Worm (Caenorhabditis elegans) whole organism, L4/young adult: ENCODE measurements around the gene let-721.

Source experiments
- W03F9.2 ChIP-seq: fragments of 150-350 bp; optimal IDR thresholded peaks from 2 replicates; lab custom pipeline; 2014; ENCODE audit warnings: missing biosample characterization, missing genetic modification characterization
- dao-5 ChIP-seq: sonication (generic microtip); optimal IDR thresholded peaks from 2 replicates; lab custom pipeline; 2016; ENCODE audit warnings: missing genotype, missing genetic modification characterization, moderate library complexity, missing compliant biosample characterization

ce11 chrIII:6430834-6431233 is 15.9 kb downstream of the let-721 start, which contains the start of gene popl-1:
- TF ChIP-seq dao-5 (tag; lab: Kevin White, UChicago) (no peak), W03F9.2 (no peak)
